Worm (Caenorhabditis elegans): ENCODE data around the gene B0361.3.

DNA sequence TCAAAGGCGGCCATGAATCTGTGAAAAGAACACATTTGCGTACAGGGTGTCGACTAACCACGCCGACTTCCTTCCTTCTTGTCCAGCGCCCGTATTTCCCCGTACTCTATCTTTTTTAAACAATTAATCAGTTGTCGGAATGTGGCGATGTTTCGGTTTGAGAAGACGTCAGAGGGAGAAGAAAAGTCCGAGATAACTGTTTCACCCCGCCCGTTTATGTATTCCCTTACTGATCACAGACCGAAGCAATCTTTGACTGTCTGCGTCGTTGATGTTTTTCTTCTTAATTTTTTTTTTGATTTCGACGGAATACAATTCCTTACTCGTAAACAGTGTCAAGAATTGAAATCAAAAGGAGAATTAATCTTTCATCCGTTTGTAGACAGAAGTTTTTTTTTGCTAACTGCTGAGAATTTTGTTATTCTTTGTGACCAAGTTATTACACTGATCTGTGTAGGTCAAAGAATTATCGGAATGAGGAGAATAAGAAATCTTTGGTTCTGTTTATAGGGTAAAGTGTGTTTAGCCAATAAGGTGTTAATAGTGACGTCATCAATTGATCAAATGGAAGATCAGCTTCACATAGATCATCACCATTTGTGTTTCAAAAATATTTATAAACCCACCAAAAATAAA is 15.9 kb downstream of the B0361.3 start:
- TF ChIP-seq snpc-1.3 (tag; optimal IDR thresholded peaks at IDR 0.05; ENCODE audit: insufficient read depth): no peak
- no peak for TF ChIP-seq attf-6 (GFP tag; IDR thresholded peaks at IDR 0.05)

Data from whole organism, young adult.